Worm (Caenorhabditis elegans) whole organism, late embryonic: Measurements from ENCODE around the gene F31B9.7.

Experiments
- C08G9.2 ChIP-seq: sonication (generic microtip); optimal IDR thresholded peaks from 2 replicates; lab custom pipeline; 2016; ENCODE audit warnings: mild to moderate bottlenecking, missing genetic modification characterization, moderate library complexity, missing compliant biosample characterization
- C38D4.7 ChIP-seq: fragments of 200-800 bp; sonication (Bioruptor generic); optimal IDR thresholded peaks from 2 replicates; lab custom pipeline; 2018; ENCODE audit warnings: mild to moderate bottlenecking, missing genetic modification characterization, moderate library complexity, missing compliant biosample characterization
- ceh-22 ChIP-seq: sonication (generic microtip); optimal IDR thresholded peaks from 2 replicates; lab custom pipeline; 2017; ENCODE audit warnings: missing biosample characterization, missing genetic modification characterization
- ceh-30 ChIP-seq: fragments of 150-350 bp; optimal IDR thresholded peaks from 2 replicates; lab custom pipeline; 2014; ENCODE audit warnings: missing biosample characterization, missing genetic modification characterization
- ceh-31 ChIP-seq: sonication (generic microtip); optimal IDR thresholded peaks from 2 replicates; lab custom pipeline; 2016; ENCODE audit warnings: missing genetic modification characterization, missing compliant biosample characterization
- ceh-45 ChIP-seq: fragments of 200-800 bp; sonication (Bioruptor generic); IDR thresholded peaks from 2 replicates; pipeline ENCODE4 v1.3.6; 2022; ENCODE audit warnings: missing genetic modification reagents, missing genetic modification characterization, missing compliant biosample characterization
- ceh-9 ChIP-seq: sonication (generic microtip); optimal IDR thresholded peaks from 2 replicates; lab custom pipeline; 2016; ENCODE audit warnings: mild to moderate bottlenecking, missing genetic modification characterization, inconsistent platforms, missing compliant biosample characterization
- che-1 ChIP-seq: sonication (generic microtip); optimal IDR thresholded peaks from 2 replicates; lab custom pipeline; 2016; ENCODE audit warnings: mild to moderate bottlenecking, missing genetic modification characterization, missing compliant biosample characterization
- elt-4 ChIP-seq: sonication (generic microtip); optimal IDR thresholded peaks from 2 replicates; lab custom pipeline; 2016; ENCODE audit warnings: missing genetic modification characterization, missing compliant biosample characterization
- ets-4 ChIP-seq: sonication (generic microtip); optimal IDR thresholded peaks from 2 replicates; lab custom pipeline; 2016; ENCODE audit warnings: missing genetic modification characterization, missing compliant biosample characterization
- fax-1 ChIP-seq: sonication (generic microtip); optimal IDR thresholded peaks from 2 replicates; lab custom pipeline; 2016; ENCODE audit warnings: missing genotype, missing genetic modification characterization, missing compliant biosample characterization
- hlh-13 ChIP-seq: fragments of 200-800 bp; sonication (Bioruptor generic); optimal IDR thresholded peaks from 2 replicates; lab custom pipeline; 2018; ENCODE audit warnings: mild to moderate bottlenecking, missing genetic modification characterization, missing compliant biosample characterization
- madf-2 ChIP-seq: sonication (generic microtip); optimal IDR thresholded peaks from 2 replicates; lab custom pipeline; 2017; ENCODE audit warnings: missing genetic modification characterization, missing compliant biosample characterization
- npax-4 ChIP-seq: sonication (generic microtip); optimal IDR thresholded peaks from 2 replicates; lab custom pipeline; 2016; ENCODE audit warnings: missing genetic modification characterization, missing compliant biosample characterization
- odd-2 ChIP-seq: sonication (generic microtip); optimal IDR thresholded peaks from 2 replicates; lab custom pipeline; 2017; ENCODE audit warnings: antibody characterized with exemption, mild to moderate bottlenecking, missing genetic modification characterization, missing compliant biosample characterization
- pag-3 ChIP-seq: sonication (generic microtip); optimal IDR thresholded peaks from 2 replicates; lab custom pipeline; 2016; ENCODE audit warnings: missing compliant biosample characterization, missing genetic modification characterization, borderline replicate concordance
- pat-9 ChIP-seq: fragments of 200-800 bp; sonication (Bioruptor generic); optimal IDR thresholded peaks from 2 replicates; lab custom pipeline; 2018; ENCODE audit warnings: mild to moderate bottlenecking, missing genetic modification characterization, moderate library complexity, missing compliant biosample characterization
- pax-1 ChIP-seq: fragments of 150-350 bp; optimal IDR thresholded peaks from 2 replicates; lab custom pipeline; 2014; ENCODE audit warnings: missing biosample characterization, missing genetic modification characterization
- pha-2 ChIP-seq: sonication (generic microtip); optimal IDR thresholded peaks from 2 replicates; lab custom pipeline; 2017; ENCODE audit warnings: mild to moderate bottlenecking, missing genetic modification characterization, missing compliant biosample characterization
- pha-4 ChIP-seq: fragments of 150-350 bp; optimal IDR thresholded peaks from 2 replicates; lab custom pipeline; 2018; ENCODE audit warnings: missing biosample characterization, missing genetic modification reagents, missing genetic modification characterization
- pqm-1 ChIP-seq: sonication (generic microtip); optimal IDR thresholded peaks from 2 replicates; lab custom pipeline; 2016; ENCODE audit warnings: missing genetic modification characterization, missing compliant biosample characterization
- ref-2 ChIP-seq: sonication (generic microtip); optimal IDR thresholded peaks from 2 replicates; lab custom pipeline; 2016; ENCODE audit warnings: missing genetic modification characterization, missing compliant biosample characterization
- sdc-2 ChIP-seq: sonication (generic microtip); optimal IDR thresholded peaks from 2 replicates; lab custom pipeline; 2016; ENCODE audit warnings: missing genotype, missing genetic modification characterization, missing compliant biosample characterization
- unc-42 ChIP-seq: sonication (generic microtip); optimal IDR thresholded peaks from 2 replicates; lab custom pipeline; 2016; ENCODE audit warnings: missing genotype, missing genetic modification characterization, missing compliant biosample characterization
- zip-5 ChIP-seq: sonication (generic microtip); optimal IDR thresholded peaks from 2 replicates; lab custom pipeline; 2016; ENCODE audit warnings: missing genetic modification characterization, missing compliant biosample characterization

F31B9.7 gene

ce11 chrX:15953611-15954010, 34.1 kb downstream of the F31B9.7 start:
- no peak for TF ChIP-seq pag-3
- no peak for TF ChIP-seq pat-9 (tag; lab: Kevin White, UChicago)
- no peak for TF ChIP-seq pha-2
- TF ChIP-seq ceh-22 (tag; lab: Kevin White, UChicago) = no peak
- no peak for TF ChIP-seq che-1 (tag; lab: Kevin White, UChicago)
- TF ChIP-seq odd-2 (tag; lab: Kevin White, UChicago) = no peak
- TF ChIP-seq fax-1 (tag; lab: Kevin White, UChicago) = no peak
- TF ChIP-seq ceh-31 (tag; lab: Kevin White, UChicago) = no peak
- no peak for TF ChIP-seq sdc-2 (tag; lab: Kevin White, UChicago)
- TF ChIP-seq pax-1 (tag; lab: Kevin White, UChicago) = no peak
- TF ChIP-seq hlh-13 = no peak
- no peak for TF ChIP-seq elt-4
- no peak for TF ChIP-seq ref-2 (tag; lab: Kevin White, UChicago)
- no peak for TF ChIP-seq pqm-1 (tag; lab: Kevin White, UChicago)
- no peak for TF ChIP-seq ceh-30
- TF ChIP-seq madf-2 (tag; lab: Kevin White, UChicago) = no peak

DNA sequence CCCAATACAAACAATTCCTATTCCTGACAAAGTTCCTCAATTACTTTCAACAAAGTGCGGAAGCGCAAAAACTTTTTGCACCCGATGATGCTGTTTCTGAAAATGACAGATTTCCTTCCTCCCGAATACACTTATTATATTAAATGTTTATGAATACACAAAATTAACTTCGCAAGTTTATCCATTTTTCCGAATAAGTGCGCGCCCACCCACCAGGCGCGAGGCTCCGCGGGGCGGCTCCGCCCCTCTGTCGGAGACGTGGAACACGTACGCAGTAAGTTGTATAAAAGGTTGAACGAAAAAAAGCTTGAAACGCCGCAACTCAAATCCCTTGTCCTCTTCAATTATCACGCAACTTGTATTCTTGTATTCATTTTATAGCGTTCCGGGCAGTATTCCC, 39.3 kb downstream of the F31B9.7 start, which contains the start of gene C09G1.5:
Gene C09G1.5, plus strand, starts transcription at position 301 of the 400 bp plus-strand sequence.
- TF ChIP-seq madf-2 (tag; lab: Kevin White, UChicago) (no peak), ceh-9 (tag; lab: Kevin White, UChicago) (no peak), ceh-45 (GFP tag; lab: Robert Waterston, UW) (no peak), ets-4 (tag; lab: Kevin White, UChicago) (no peak), C38D4.7 (GFP tag; lab: Kevin White, UChicago) (no peak), zip-5 (tag; lab: Kevin White, UChicago) (no peak), pha-4 (tag; lab: Kevin White, UChicago) (no peak), unc-42 (tag; lab: Kevin White, UChicago) (no peak), C08G9.2 (tag; lab: Kevin White, UChicago) (no peak), pha-2 (no peak), npax-4 (no peak)
- TF ChIP-seq, all 69 proteins: peak for 0
